Worm (Caenorhabditis elegans) whole organism, mixed stage, embryonic: ENCODE measurements around the gene W06F12.2.

ENCODE experiments used
- blmp-1 ChIP-seq: fragments of 150-350 bp; optimal IDR thresholded peaks from 2 replicates; lab custom pipeline; 2014; ENCODE audit warnings: missing biosample characterization, missing genetic modification characterization
- ceh-83 ChIP-seq: fragments of 200-800 bp; sonication (Bioruptor generic); optimal IDR thresholded peaks from 2 replicates; lab custom pipeline; 2018; ENCODE audit warnings: mild to moderate bottlenecking, missing genetic modification characterization, missing compliant biosample characterization
- elt-1 ChIP-seq: sonication (generic microtip); optimal IDR thresholded peaks from 2 replicates; lab custom pipeline; 2017; ENCODE audit warnings: missing genetic modification characterization, mild to moderate bottlenecking, missing compliant biosample characterization, antibody characterized with exemption, moderate library complexity, borderline replicate concordance; ENCODE audit not compliant: insufficient read depth
- elt-3 ChIP-seq: fragments of 150-350 bp; optimal IDR thresholded peaks from 2 replicates; lab custom pipeline; 2014; ENCODE audit warnings: missing biosample characterization, missing genetic modification characterization
- lsy-2 ChIP-seq: fragments of 150-350 bp; optimal IDR thresholded peaks from 2 replicates; lab custom pipeline; 2014; ENCODE audit warnings: missing biosample characterization, missing genetic modification characterization
- mep-1 ChIP-seq: fragments of 150-350 bp; optimal IDR thresholded peaks from 2 replicates; lab custom pipeline; 2017; ENCODE audit warnings: missing biosample characterization, missing genetic modification reagents, missing genetic modification characterization, inconsistent platforms
- nhr-12 ChIP-seq: fragments of 150-350 bp; optimal IDR thresholded peaks from 2 replicates; lab custom pipeline; 2014; ENCODE audit warnings: missing biosample characterization, missing genetic modification characterization
- nhr-237 ChIP-seq: fragments of 150-350 bp; optimal IDR thresholded peaks from 2 replicates; lab custom pipeline; 2014; ENCODE audit warnings: missing biosample characterization, missing genetic modification characterization
- nhr-28 ChIP-seq: fragments of 150-350 bp; optimal IDR thresholded peaks from 2 replicates; lab custom pipeline; 2014; ENCODE audit warnings: missing biosample characterization, missing genetic modification characterization
- pha-4 ChIP-seq: fragments of 150-350 bp; optimal IDR thresholded peaks from 2 replicates; lab custom pipeline; 2018; ENCODE audit warnings: missing biosample characterization, missing genetic modification reagents, missing genetic modification characterization
- snpc-4 ChIP-seq: fragments of 150-350 bp; optimal IDR thresholded peaks from 2 replicates; lab custom pipeline; 2014; ENCODE audit warnings: missing biosample characterization, missing genetic modification characterization
- sptf-1 ChIP-seq: sonication (generic microtip); optimal IDR thresholded peaks from 2 replicates; lab custom pipeline; 2017; ENCODE audit warnings: mild to moderate bottlenecking, missing genetic modification characterization, moderate library complexity, missing compliant biosample characterization
- unc-39 ChIP-seq: fragments of 150-350 bp; optimal IDR thresholded peaks from 2 replicates; lab custom pipeline; 2014; ENCODE audit warnings: missing biosample characterization, missing genetic modification characterization
- unc-62 ChIP-seq: fragments of 150-350 bp; optimal IDR thresholded peaks from 2 replicates; lab custom pipeline; 2014; ENCODE audit warnings: missing biosample characterization, missing genetic modification reagents, missing genetic modification characterization

ce11 chrIII:13708415-13708814, 23.1 kb downstream of the W06F12.2 start:
- TF ChIP-seq nhr-237 (tag; lab: Kevin White, UChicago) (no peak), unc-39 (tag; lab: Kevin White, UChicago) (no peak), nhr-28 (tag; lab: Kevin White, UChicago) (no peak), snpc-4 (tag; lab: Kevin White, UChicago) (no peak), lsy-2 (tag; lab: Kevin White, UChicago) (no peak), nhr-12 (tag; lab: Kevin White, UChicago) (no peak), elt-1 (tag; lab: Kevin White, UChicago) (no peak), elt-3 (tag; lab: Kevin White, UChicago) (no peak), pha-4 (tag; lab: Kevin White, UChicago) (no peak), blmp-1 (no peak), unc-62 (GFP tag; lab: Kevin White, UChicago) (no peak), mep-1 (tag; lab: Kevin White, UChicago) (no peak), sptf-1 (tag; lab: Kevin White, UChicago) (no peak), ceh-83 (no peak)
